Fruit fly (Drosophila melanogaster) S2 (cell line): ENCODE results near the gene CG17196.

Experiments used
- CG8478 ChIP-seq: fragments of >200 bp; optimal IDR thresholded peaks from 2 replicates; lab custom pipeline; 2018
- CTCF ChIP-seq, 2 experiments: fragments of >200 bp; optimal IDR thresholded peaks; 2 replicates each; lab custom pipeline; 2018

CG17196 gene

dm6 chr3R:25776137-25776536 lies at the start of gene CG17196:
CG17196 (minus strand) TSS chr3R:25776237.
- TF ChIP-seq CG8478 (lab: Kevin White, UChicago) (no peak), CTCF (optimal IDR thresholded peaks at IDR 0.05; lab: Kevin White, UChicago) (no peak)

DNA sequence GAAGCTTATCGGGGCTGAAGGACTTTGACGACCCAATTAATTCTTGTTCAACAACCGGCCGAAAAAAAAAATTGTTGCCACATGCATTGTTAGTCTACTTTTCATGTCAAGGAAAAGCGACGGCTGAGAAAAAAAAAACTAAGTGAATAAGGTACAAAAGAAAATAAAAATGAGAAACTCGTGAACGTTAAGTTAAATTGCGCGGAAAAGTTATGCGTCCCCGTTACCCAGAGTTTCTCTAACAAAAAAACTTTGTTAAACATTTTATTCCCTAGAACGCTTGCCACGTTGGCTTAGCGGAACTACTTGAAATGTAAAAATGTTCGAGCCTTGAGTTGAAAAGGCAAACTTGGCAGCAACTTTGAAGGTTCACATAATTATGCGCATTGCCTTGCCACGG lies 39.1 kb upstream of the CG17196 start, which contains the start of gene CG14354:
CG14354 (plus strand) TSS at position 301 of the 400 bp plus-strand sequence.
- TF ChIP-seq CG8478 (lab: Kevin White, UChicago) (no peak), CTCF (optimal IDR thresholded peaks at IDR 0.05; lab: Kevin White, UChicago) (no peak)

DNA sequence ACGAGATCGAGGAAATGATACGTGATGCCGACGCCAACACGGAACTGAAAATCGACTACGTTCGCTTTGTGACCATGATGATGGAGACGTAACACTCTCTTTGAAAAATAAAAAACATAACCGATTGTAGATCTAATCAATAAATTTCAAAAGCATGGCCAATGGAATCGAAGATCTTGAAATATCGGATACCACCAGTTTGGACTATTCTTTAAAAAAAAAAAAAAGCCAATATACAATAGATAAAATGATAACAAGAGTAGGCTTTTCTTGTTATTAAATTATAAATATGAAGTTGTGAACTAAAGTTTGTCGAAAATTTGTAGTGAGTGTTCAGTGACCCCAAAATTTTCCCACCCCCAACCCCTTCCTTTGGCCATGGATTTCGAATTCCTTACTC lies 35.6 kb upstream of the CG17196 start, which contains the start of the genes Acam and CG17770:
Acam (plus strand) TSS at position 301 of the 400 bp plus-strand sequence.
CG17770 (plus strand) TSS at position 301 of the 400 bp plus-strand sequence.
- no peak for TF ChIP-seq CG8478 (lab: Kevin White, UChicago)
- no peak for TF ChIP-seq CTCF (optimal IDR thresholded peaks at IDR 0.05; lab: Kevin White, UChicago)

dm6 chr3R:25810796-25811195 lies 34.8 kb upstream of the CG17196 start, which contains the start of gene CG5024:
CG5024 (plus strand) TSS chr3R:25811096.
- no peak for TF ChIP-seq CTCF (optimal IDR thresholded peaks at IDR 0.05; lab: Kevin White, UChicago)
- no peak for TF ChIP-seq CG8478 (lab: Kevin White, UChicago)

DNA sequence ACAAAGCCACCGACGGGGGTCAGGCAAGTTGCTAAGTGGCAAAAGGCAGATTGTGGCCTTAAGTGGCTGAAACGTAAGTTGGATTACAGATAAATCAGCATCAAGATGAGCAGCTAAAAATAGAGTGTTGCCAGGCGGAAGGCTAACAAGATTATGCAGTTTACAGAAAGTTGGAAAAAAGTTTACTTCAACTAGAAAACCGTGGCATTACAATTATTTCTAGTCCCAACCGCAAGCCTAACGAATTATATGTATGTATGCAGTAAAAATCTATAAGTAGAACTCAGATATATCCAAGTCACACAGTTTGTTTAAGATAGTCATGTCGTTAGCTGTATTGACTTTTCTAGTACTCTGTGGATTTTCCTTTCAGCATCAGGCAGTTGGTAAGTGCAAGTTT lies 30.1 kb upstream of the CG17196 start, which contains the start of gene BG642167:
BG642167 (plus strand) TSS at position 301 of the 400 bp plus-strand sequence.
- no peak for TF ChIP-seq CG8478 (lab: Kevin White, UChicago)
- TF ChIP-seq CTCF (optimal IDR thresholded peaks at IDR 0.05; lab: Kevin White, UChicago) = no peak

dm6 chr3R:25791807-25792206 lies 15.8 kb upstream of the CG17196 start:
- no peak for TF ChIP-seq CG8478 (lab: Kevin White, UChicago)
- no peak for TF ChIP-seq CTCF (optimal IDR thresholded peaks at IDR 0.05; lab: Kevin White, UChicago)

- TF ChIP-seq CG8478 (lab: Kevin White, UChicago) = no peak
- TF ChIP-seq CTCF (optimal IDR thresholded peaks at IDR 0.05; lab: Kevin White, UChicago) = no peak
Measured at dm6 chr3R:25790371-25790770, 14.3 kb upstream of the CG17196 start, which contains the start of gene CG31093. CG31093 (minus strand) TSS chr3R:25790471.

DNA sequence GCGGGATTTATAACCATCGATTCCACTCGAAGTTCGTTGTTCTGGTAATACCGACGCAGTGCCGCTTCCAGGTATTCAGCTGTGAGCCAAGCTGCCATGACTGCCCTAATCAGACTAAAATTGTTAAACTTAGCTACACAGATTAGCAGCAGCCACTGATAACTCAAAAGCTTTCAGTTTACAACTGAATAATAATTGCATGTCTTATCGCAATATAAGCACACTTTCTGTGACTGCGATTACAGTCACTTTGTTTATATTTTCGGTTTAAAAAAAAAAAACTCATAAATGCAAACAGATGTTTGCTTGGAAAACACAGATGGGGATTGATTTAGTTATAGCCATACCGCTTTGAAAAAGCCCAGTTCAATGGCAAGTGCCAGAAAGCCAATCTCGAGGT lies 13.3 kb upstream of the CG17196 start, which contains the start of gene CG31380:
CG31380 (minus strand) TSS at position 101 of the 400 bp plus-strand sequence.
- TF ChIP-seq CG8478 (lab: Kevin White, UChicago) (no peak), CTCF (optimal IDR thresholded peaks at IDR 0.05; lab: Kevin White, UChicago) (no peak)

DNA sequence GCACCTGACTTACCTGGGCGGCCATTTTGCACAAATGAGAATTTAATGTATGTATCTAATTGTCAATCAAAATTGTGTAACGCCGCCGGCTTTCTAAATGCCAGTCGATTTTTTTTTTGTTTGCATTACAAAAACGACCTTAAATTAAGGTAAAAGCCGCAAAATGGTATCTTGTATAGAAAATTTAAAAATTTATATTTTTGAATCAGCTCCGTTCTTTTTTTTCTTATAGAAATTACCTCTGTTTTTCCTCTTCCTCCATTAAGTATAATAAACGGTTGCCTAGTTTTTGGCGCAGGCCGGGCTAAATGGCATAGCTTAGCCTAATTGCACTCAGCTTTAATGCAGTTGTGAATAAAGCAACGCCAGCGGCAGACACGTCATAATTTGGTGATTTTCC lies 11.2 kb upstream of the CG17196 start, which contains the start of gene CG4960:
CG4960 (minus strand) TSS at position 101 of the 400 bp plus-strand sequence.
- TF ChIP-seq CTCF (optimal IDR thresholded peaks at IDR 0.05; lab: Kevin White, UChicago) (no peak), CG8478 (lab: Kevin White, UChicago) (no peak)

- no peak for TF ChIP-seq CG8478 (lab: Kevin White, UChicago)
- TF ChIP-seq CTCF (optimal IDR thresholded peaks at IDR 0.05; lab: Kevin White, UChicago) = no peak
Measured at dm6 chr3R:25782855-25783424, 6.9 kb upstream of the CG17196 start.

DNA sequence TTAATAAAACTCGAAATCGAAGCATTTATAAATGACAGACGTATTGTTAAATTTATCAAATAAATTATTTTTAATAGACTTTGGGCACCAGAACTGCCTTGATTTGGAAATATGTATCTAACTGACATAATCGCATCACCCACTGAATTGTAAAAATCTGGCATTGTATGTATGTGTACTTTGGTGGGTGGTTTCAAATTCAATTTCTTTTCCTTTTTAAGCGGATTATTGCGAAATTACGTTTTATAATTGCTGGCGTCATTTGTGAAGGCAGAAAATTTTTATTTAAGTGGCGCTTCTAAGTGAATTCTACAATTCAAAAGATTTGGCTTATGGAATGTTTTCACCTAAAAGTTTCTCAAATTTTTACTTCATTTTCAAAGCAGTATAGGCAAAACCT lies 2.2 kb upstream of the CG17196 start, which contains the start of gene CG4956:
CG4956 (minus strand) TSS at position 101 of the 400 bp plus-strand sequence.
- no peak for TF ChIP-seq CG8478 (lab: Kevin White, UChicago)
- TF ChIP-seq CTCF (optimal IDR thresholded peaks at IDR 0.05; lab: Kevin White, UChicago) = no peak

DNA sequence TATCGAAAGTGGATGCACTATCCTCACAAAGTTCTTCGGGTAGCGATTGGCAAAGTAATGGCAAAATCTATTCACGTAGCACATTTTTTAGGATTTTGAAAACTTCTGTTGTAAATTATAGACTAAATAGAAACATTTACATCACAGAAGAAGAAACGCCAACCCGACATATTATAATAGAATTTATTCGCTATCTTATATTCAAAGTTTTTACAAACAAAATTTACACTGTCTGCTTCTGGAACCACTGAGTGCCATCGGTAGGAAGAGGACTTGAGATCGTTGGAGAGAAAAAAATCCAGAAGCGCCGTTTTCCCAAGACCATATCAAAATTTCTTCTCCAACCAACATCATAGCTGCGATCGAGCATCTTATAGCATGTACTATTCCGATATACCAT lies 1.1 kb upstream of the CG17196 start, which contains the start of gene CG17195:
CG17195 (minus strand) TSS at position 101 of the 400 bp plus-strand sequence.
- TF ChIP-seq CTCF (optimal IDR thresholded peaks at IDR 0.05; lab: Kevin White, UChicago) (no peak), CG8478 (lab: Kevin White, UChicago) (no peak)

dm6 chr3R:25775269-25775668 lies 768 bp downstream of the CG17196 start, which contains the start of the genes CG17197 and CG17198:
CG17197 (minus strand) TSS chr3R:25775369.
CG17198 (minus strand) TSS chr3R:25775369.
- TF ChIP-seq CG8478 (lab: Kevin White, UChicago) = no peak
- TF ChIP-seq CTCF (optimal IDR thresholded peaks at IDR 0.05; lab: Kevin White, UChicago) = no peak

DNA sequence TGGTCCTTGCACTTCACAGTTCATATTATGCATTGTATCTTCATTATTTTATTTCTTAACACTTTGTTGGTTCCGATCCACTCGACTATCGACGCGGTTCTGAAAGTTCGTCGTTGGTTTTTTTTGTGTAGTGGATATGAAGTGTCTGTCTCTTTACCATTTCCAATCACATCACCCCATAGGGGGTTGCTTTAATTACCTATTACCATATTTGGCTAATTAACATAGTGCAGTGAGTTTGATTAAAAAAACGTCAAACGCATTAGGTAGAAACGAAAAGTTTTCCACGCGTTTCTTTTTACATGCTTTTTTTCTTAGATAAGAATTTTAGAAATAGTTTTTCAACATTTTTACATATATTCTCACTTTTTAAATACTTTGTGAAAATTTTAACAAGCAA lies 13.0 kb downstream of the CG17196 start, which contains the start of gene LpR1:
LpR1 (minus strand) TSS at position 101 of the 400 bp plus-strand sequence.
- TF ChIP-seq CTCF (optimal IDR thresholded peaks at IDR 0.05; lab: Kevin White, UChicago) = no peak
- TF ChIP-seq CG8478 (lab: Kevin White, UChicago) = no peak
